Worm (Caenorhabditis elegans) whole organism, L1 larva: ENCODE data around the gene C49C8.2.
A peak's percentile ranks its signal among the peaks of the same experiment; 100 is the strongest.

Experiments used
- ama-1 ChIP-seq: fragments of 150-350 bp; optimal IDR thresholded peaks from 2 replicates; lab custom pipeline; 2014
- dpl-1 ChIP-seq, 3 experiments: fragments of 150-350 bp in 2 of 3; sonication (generic microtip) in 1 of 3; optimal IDR thresholded peaks; 2 replicates each; lab custom pipeline; 2014 to 2017; ENCODE audit warnings: missing biosample characterization in 3 of 3, missing genetic modification characterization in 3 of 3, missing genetic modification reagents in 3 of 3

DNA sequence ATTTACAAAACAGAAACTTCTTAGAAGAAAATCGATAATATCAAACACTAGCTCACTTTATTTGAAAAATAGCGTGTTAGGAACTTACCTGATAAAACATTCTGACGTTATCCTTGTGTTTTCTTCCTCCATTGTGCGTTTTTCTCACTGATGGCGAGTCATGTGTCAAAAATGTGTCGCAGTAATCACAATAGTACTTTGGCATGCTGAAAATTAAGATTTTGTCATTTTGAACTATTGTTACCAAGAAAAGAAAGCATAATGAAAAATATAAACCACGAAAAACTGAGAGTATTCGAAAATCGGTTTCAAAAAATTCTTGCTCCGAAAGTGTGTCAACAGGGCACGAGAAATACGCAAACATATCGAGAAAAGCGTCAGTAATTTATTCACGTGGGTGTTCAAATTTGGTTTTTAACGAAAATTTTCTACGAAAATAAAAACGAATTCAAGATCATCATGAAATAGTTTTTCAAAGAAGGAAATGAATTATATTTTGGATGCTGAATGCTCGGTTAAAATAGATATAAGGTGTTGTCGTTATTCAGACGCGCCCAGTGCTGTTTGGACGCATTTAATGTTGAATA, 36.8 kb downstream of the C49C8.2 start, which contains the start of gene snrp-3:
- peak; percentile 67 for TF ChIP-seq ama-1 (lab: Kevin White, UChicago)
- peak; percentile 95 to 98 (median 97) for TF ChIP-seq dpl-1 (GFP tag; optimal IDR thresholded peaks at IDR 0.05; lab: Kevin White, UChicago)
